Worm (Caenorhabditis elegans) whole organism, L2 larva: ENCODE results near the gene fipr-5.

ENCODE experiments used
- C34F6.9 ChIP-seq: fragments of 150-350 bp; optimal IDR thresholded peaks from 2 replicates; lab custom pipeline; 2014; ENCODE audit warnings: missing biosample characterization, missing genetic modification characterization
- F13H6.1 ChIP-seq: sonication (generic microtip); optimal IDR thresholded peaks from 2 replicates; lab custom pipeline; 2016; ENCODE audit warnings: missing genetic modification characterization, missing compliant biosample characterization
- R02D3.7 ChIP-seq: fragments of 150-350 bp; optimal IDR thresholded peaks from 2 replicates; lab custom pipeline; 2014; ENCODE audit warnings: missing biosample characterization, missing genetic modification characterization
- Y55F3AM.14 ChIP-seq: fragments of 200-800 bp; sonication (Bioruptor generic); optimal IDR thresholded peaks from 2 replicates; lab custom pipeline; 2018; ENCODE audit warnings: mild to moderate bottlenecking, missing genetic modification characterization, missing compliant biosample characterization
- ZK546.5 ChIP-seq: sonication (generic microtip); optimal IDR thresholded peaks from 2 replicates; lab custom pipeline; 2017; ENCODE audit warnings: missing biosample characterization, missing genetic modification characterization
- aly-2 ChIP-seq: fragments of 150-350 bp; optimal IDR thresholded peaks from 2 replicates; lab custom pipeline; 2014; ENCODE audit warnings: missing biosample characterization, missing genetic modification characterization
- ama-1 ChIP-seq: fragments of 150-350 bp; optimal IDR thresholded peaks from 2 replicates; lab custom pipeline; 2018; ENCODE audit warnings: inconsistent platforms
- blmp-1 ChIP-seq: sonication (generic microtip); optimal IDR thresholded peaks from 2 replicates; lab custom pipeline; 2017; ENCODE audit warnings: missing genetic modification characterization, mild to moderate bottlenecking, missing compliant biosample characterization, antibody characterized with exemption, moderate library complexity; ENCODE audit not compliant: insufficient read depth
- ceh-16 ChIP-seq: fragments of 150-350 bp; optimal IDR thresholded peaks from 2 replicates; lab custom pipeline; 2014; ENCODE audit warnings: missing biosample characterization, missing genetic modification characterization
- ceh-82 ChIP-seq: fragments of 150-350 bp; optimal IDR thresholded peaks from 2 replicates; lab custom pipeline; 2014; ENCODE audit warnings: missing biosample characterization, missing genetic modification characterization
- crh-2 ChIP-seq: sonication (generic microtip); optimal IDR thresholded peaks from 2 replicates; lab custom pipeline; 2017; ENCODE audit warnings: missing biosample characterization, missing genetic modification characterization
- elt-3 ChIP-seq: sonication (generic microtip); optimal IDR thresholded peaks from 2 replicates; lab custom pipeline; 2017; ENCODE audit warnings: missing biosample characterization, missing genetic modification characterization
- fos-1 ChIP-seq: fragments of 150-350 bp; optimal IDR thresholded peaks from 2 replicates; lab custom pipeline; 2014; ENCODE audit warnings: missing biosample characterization, missing genetic modification characterization
- gmeb-1 ChIP-seq: fragments of 150-350 bp; optimal IDR thresholded peaks from 2 replicates; lab custom pipeline; 2014; ENCODE audit warnings: missing biosample characterization, missing genetic modification characterization
- lin-13 ChIP-seq: fragments of 150-350 bp; optimal IDR thresholded peaks from 2 replicates; lab custom pipeline; 2014; ENCODE audit warnings: missing biosample characterization, missing genetic modification reagents, missing genetic modification characterization
- lsy-2 ChIP-seq, 2 experiments: fragments of 150-350 bp in 1 of 2; sonication (generic microtip) in 1 of 2; optimal IDR thresholded peaks; 2 replicates each; lab custom pipeline; 2014 to 2017; ENCODE audit warnings: missing biosample characterization in 2 of 2, missing genetic modification characterization in 2 of 2
- mab-5 ChIP-seq: fragments of 150-350 bp; optimal IDR thresholded peaks from 2 replicates; lab custom pipeline; 2014; ENCODE audit warnings: missing biosample characterization, missing genetic modification characterization
- mbf-1 ChIP-seq: sonication (generic microtip); optimal IDR thresholded peaks from 2 replicates; lab custom pipeline; 2017; ENCODE audit warnings: missing biosample characterization, missing genetic modification characterization
- nhr-11 ChIP-seq: fragments of 150-350 bp; optimal IDR thresholded peaks from 2 replicates; lab custom pipeline; 2014; ENCODE audit warnings: missing biosample characterization, missing genetic modification characterization
- nhr-12 ChIP-seq: fragments of 150-350 bp; optimal IDR thresholded peaks from 2 replicates; lab custom pipeline; 2014; ENCODE audit warnings: missing biosample characterization, missing genetic modification characterization
- nhr-129 ChIP-seq: fragments of 150-350 bp; optimal IDR thresholded peaks from 2 replicates; lab custom pipeline; 2014; ENCODE audit warnings: missing biosample characterization, missing genetic modification characterization
- nhr-21 ChIP-seq: fragments of 150-350 bp; optimal IDR thresholded peaks from 2 replicates; lab custom pipeline; 2014; ENCODE audit warnings: missing biosample characterization, missing genetic modification characterization
- nhr-25 ChIP-seq: fragments of 150-350 bp; sonication (generic microtip); optimal IDR thresholded peaks from 3 replicates; lab custom pipeline; 2014; ENCODE audit warnings: missing biosample characterization, missing genetic modification characterization
- nhr-77 ChIP-seq: fragments of 150-350 bp; optimal IDR thresholded peaks from 2 replicates; lab custom pipeline; 2014; ENCODE audit warnings: missing biosample characterization, missing genetic modification characterization
- sem-4 ChIP-seq: fragments of 150-350 bp; optimal IDR thresholded peaks from 2 replicates; lab custom pipeline; 2014; ENCODE audit warnings: missing biosample characterization, missing genetic modification reagents, missing genetic modification characterization
- skn-1 ChIP-seq: sonication (generic microtip); optimal IDR thresholded peaks from 2 replicates; lab custom pipeline; 2017; ENCODE audit warnings: missing biosample characterization, missing genetic modification characterization
- sma-3 ChIP-seq: sonication (generic microtip); optimal IDR thresholded peaks from 2 replicates; lab custom pipeline; 2016; ENCODE audit warnings: missing genetic modification reagents, missing genetic modification characterization, missing compliant biosample characterization
- sma-9 ChIP-seq, 2 experiments: fragments of 150-350 bp in 1 of 2; sonication (generic microtip) in 1 of 2; optimal IDR thresholded peaks; 2 replicates each; lab custom pipeline; 2014 to 2016; ENCODE audit warnings: missing genetic modification characterization in 2 of 2, mild to moderate bottlenecking in 1 of 2, missing biosample characterization in 1 of 2, missing compliant biosample characterization in 1 of 2, missing genetic modification reagents in 1 of 2, moderate library complexity in 1 of 2
- snpc-4 ChIP-seq: fragments of 150-350 bp; optimal IDR thresholded peaks from 2 replicates; lab custom pipeline; 2014; ENCODE audit warnings: missing biosample characterization, missing genetic modification characterization
- unc-39 ChIP-seq: fragments of 150-350 bp; optimal IDR thresholded peaks from 2 replicates; lab custom pipeline; 2014; ENCODE audit warnings: missing biosample characterization, missing genetic modification characterization
- unc-55 ChIP-seq: fragments of 150-350 bp; sonication (generic microtip); optimal IDR thresholded peaks from 3 replicates; lab custom pipeline; 2014; ENCODE audit warnings: missing biosample characterization, missing genetic modification reagents, missing genetic modification characterization
- unc-62 ChIP-seq: fragments of 150-350 bp; optimal IDR thresholded peaks from 2 replicates; lab custom pipeline; 2014; ENCODE audit warnings: missing biosample characterization, missing genetic modification reagents, missing genetic modification characterization
- zag-1 ChIP-seq: fragments of 150-350 bp; optimal IDR thresholded peaks from 2 replicates; lab custom pipeline; 2014; ENCODE audit warnings: missing biosample characterization, missing genetic modification characterization
- ztf-1 ChIP-seq: fragments of 200-800 bp; sonication (Bioruptor generic); conservative IDR thresholded peaks from 2 replicates; pipeline ENCODE4 v1.3.6; 2022; ENCODE audit warnings: missing genetic modification characterization, missing compliant biosample characterization
- ztf-11 ChIP-seq: sonication (generic microtip); optimal IDR thresholded peaks from 2 replicates; lab custom pipeline; 2017; ENCODE audit warnings: missing biosample characterization, missing genetic modification characterization

The fipr-5 gene

ce11 chrV:10220605-10221004, 612 bp downstream of the fipr-5 start, which contains the start of gene C12D8.13:
Gene C12D8.13, minus strand, starts transcription at chrV:10220705.
- no peak for TF ChIP-seq elt-3 (tag; lab: Kevin White, UChicago)

ce11 chrV:10216724-10217123, 4.5 kb downstream of the fipr-5 start, which contains the start of gene ZK856.14:
Gene ZK856.14, plus strand, starts transcription at chrV:10217024.
- TF ChIP-seq gmeb-1 (no peak), lin-13 (GFP tag; lab: Kevin White, UChicago) (no peak), aly-2 (tag; lab: Kevin White, UChicago) (no peak), nhr-12 (tag; lab: Kevin White, UChicago) (no peak), elt-3 (tag; lab: Kevin White, UChicago) (no peak), sem-4 (tag; lab: Kevin White, UChicago) (no peak), unc-62 (no peak)
- TF ChIP-seq, all 48 proteins: peak for 0

DNA sequence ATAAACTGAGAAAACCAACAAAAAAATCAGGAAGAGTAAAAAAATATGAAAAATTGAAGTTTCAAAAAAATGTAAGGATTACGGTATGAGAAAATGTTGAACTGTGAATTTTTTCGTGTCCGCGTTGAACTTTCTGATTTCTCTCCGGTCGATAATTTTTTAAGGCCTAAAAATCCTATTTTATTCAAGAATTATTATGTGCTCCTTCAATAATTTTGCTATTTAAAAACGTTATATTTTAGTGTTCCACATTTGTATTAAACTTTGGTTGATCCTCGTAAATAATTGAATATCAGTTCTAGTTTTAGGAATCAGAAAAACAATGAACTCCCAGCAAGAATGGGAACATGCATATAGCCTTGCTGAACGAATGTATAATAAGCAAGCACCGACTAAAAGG, 8.6 kb downstream of the fipr-5 start, which contains the start of gene hpo-40:
hpo-40 (plus strand) TSS at position 301 of the 400 bp plus-strand sequence.
- TF ChIP-seq mbf-1 (no peak), skn-1 (no peak), nhr-129 (tag; lab: Kevin White, UChicago) (no peak), ztf-1 (GFP tag; lab: Robert Waterston, UW) (no peak), gmeb-1 (no peak), nhr-11 (tag; lab: Kevin White, UChicago) (no peak)

ce11 chrV:10212027-10212426, 9.2 kb downstream of the fipr-5 start, which contains the start of gene zhit-3:
Gene zhit-3, minus strand, starts transcription at chrV:10212127.
- TF ChIP-seq unc-39 (no peak), unc-62 (no peak), ZK546.5 (tag; lab: Kevin White, UChicago) (no peak), lin-13 (GFP tag; lab: Kevin White, UChicago) (no peak)

ce11 chrV:10210244-10210643, 11.0 kb downstream of the fipr-5 start, which contains the start of gene tftc-3:
Gene tftc-3, minus strand, starts transcription at chrV:10210344.
- TF ChIP-seq nhr-129 (tag; lab: Kevin White, UChicago): no peak
- no peak for TF ChIP-seq fos-1 (tag; lab: Kevin White, UChicago)
- TF ChIP-seq R02D3.7 (tag; lab: Kevin White, UChicago): no peak
- no peak for TF ChIP-seq mab-5

DNA sequence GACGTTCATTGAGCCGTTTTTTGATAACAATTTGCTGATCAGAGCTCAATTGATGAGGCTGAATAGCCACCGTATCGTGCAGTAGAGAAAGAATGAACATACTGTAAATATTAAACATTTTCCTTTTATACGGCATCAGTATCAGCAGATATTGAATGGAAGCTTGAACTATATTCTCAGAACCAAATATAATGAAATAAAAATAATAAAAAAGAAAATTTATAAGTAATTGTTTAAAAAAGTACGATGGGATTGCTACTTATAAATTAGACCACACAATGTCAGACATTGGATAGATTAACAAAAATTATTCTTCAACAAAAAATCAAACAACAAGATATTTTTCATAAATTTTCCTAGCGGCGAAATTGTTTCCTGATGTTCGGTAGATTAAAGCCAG, 14.7 kb downstream of the fipr-5 start, which contains the start of gene rpc-25:
rpc-25 (minus strand) TSS at position 101 of the 400 bp plus-strand sequence.
- TF ChIP-seq crh-2 (tag; lab: Kevin White, UChicago) (no peak), gmeb-1 (no peak)
- TF ChIP-seq, all 48 proteins: peak for 0

DNA sequence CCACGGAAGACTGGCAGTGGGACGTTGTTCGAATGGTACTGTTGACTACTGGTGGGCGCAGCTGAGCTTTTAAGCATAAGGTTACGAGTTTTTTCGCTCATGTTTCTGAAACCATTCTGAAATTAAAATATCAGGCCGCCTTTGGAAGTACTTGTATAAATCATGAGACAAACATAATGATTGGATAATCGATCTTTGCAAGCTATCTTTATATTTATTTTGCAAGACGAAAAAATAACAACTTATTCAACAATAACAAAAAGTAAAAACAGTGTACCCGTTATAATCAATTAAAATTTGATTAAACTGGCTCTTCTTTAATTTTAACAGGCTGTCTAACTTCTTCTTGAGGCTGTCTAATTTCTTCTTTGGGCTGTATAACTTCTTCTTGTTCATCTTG, 15.7 kb downstream of the fipr-5 start, which contains the start of gene ZK856.16:
ZK856.16 (minus strand) TSS at position 101 of the 400 bp plus-strand sequence.
- TF ChIP-seq nhr-77 (tag; lab: Kevin White, UChicago) (no peak), nhr-21 (tag; lab: Kevin White, UChicago) (no peak), crh-2 (tag; lab: Kevin White, UChicago) (no peak), lsy-2 (tag; optimal IDR thresholded peaks at IDR 0.05; lab: Kevin White, UChicago) (no peak), sem-4 (tag; lab: Kevin White, UChicago) (no peak), R02D3.7 (tag; lab: Kevin White, UChicago) (no peak)

- no peak for TF ChIP-seq aly-2 (tag; lab: Kevin White, UChicago)
- no peak for TF ChIP-seq ztf-11 (tag; lab: Kevin White, UChicago)
- peak; percentile 67 to 89 for TF ChIP-seq lsy-2 (tag; optimal IDR thresholded peaks at IDR 0.05; lab: Kevin White, UChicago)
- no peak for TF ChIP-seq Y55F3AM.14
- peak; percentile 80 for TF ChIP-seq gmeb-1
- peak; percentile 43 for TF ChIP-seq nhr-129 (tag; lab: Kevin White, UChicago)
- no peak for TF ChIP-seq ceh-82 (tag; lab: Kevin White, UChicago)
- TF ChIP-seq ZK546.5 (tag; lab: Kevin White, UChicago): no peak
- no peak for TF ChIP-seq blmp-1 (tag; lab: Kevin White, UChicago)
- peak; percentile 66 for TF ChIP-seq nhr-25
- TF ChIP-seq nhr-77 (tag; lab: Kevin White, UChicago): no peak
- TF ChIP-seq ama-1 (lab: Kevin White, UChicago): peak; percentile 25
- TF ChIP-seq sem-4 (tag; lab: Kevin White, UChicago): peak; percentile 21
- TF ChIP-seq crh-2 (tag; lab: Kevin White, UChicago): peak; percentile 76
- TF ChIP-seq sma-3: peak; percentile 62
- TF ChIP-seq nhr-21 (tag; lab: Kevin White, UChicago): peak; percentile 41
- peak; percentile 86 for TF ChIP-seq C34F6.9 (tag; lab: Kevin White, UChicago)
- TF ChIP-seq lin-13 (GFP tag; lab: Kevin White, UChicago): peak; percentile 51
- no peak for TF ChIP-seq snpc-4 (tag; lab: Kevin White, UChicago)
- peak; percentile 37 for TF ChIP-seq mab-5
- peak; percentile 72 for TF ChIP-seq unc-55 (GFP tag; lab: Kevin White, UChicago)
- TF ChIP-seq sma-9 (GFP tag; optimal IDR thresholded peaks at IDR 0.05; lab: Kevin White, UChicago): peak; percentile 41
- no peak for TF ChIP-seq sma-9 (tag; optimal IDR thresholded peaks at IDR 0.05; lab: Kevin White, UChicago)
- TF ChIP-seq ceh-16: no peak
- no peak for TF ChIP-seq nhr-11 (tag; lab: Kevin White, UChicago)
- no peak for TF ChIP-seq F13H6.1 (tag; lab: Kevin White, UChicago)
- TF ChIP-seq zag-1 (tag; lab: Kevin White, UChicago): no peak
Measured at ce11 chrV:10204863-10205338, 16.3 kb downstream of the fipr-5 start, which contains the start of the genes ZK856.19 and ZK856.11. Gene ZK856.19, minus strand, starts transcription at chrV:10204913. Gene ZK856.11, minus strand, starts transcription at chrV:10204938.
